Fruit fly (Drosophila melanogaster) whole organism, embryonic: Measurements from ENCODE around the gene Eip63F-1.

ENCODE experiments used
- B-H1 ChIP-seq: fragments of 200-800 bp; sonication (Bioruptor generic); IDR thresholded peaks from 3 replicates; pipeline ENCODE4 v1.3.6; 2022; ENCODE audit warnings: missing biosample characterization, missing genetic modification characterization
- B-H2 ChIP-seq: fragments of 200-800 bp; sonication (Bioruptor generic); optimal IDR thresholded peaks from 2 replicates; lab custom pipeline; 2018; ENCODE audit warnings: missing biosample characterization, mild to moderate bottlenecking, missing genetic modification characterization
- Bteb2 ChIP-seq: fragments of 200-800 bp; sonication (Bioruptor generic); optimal IDR thresholded peaks from 2 replicates; lab custom pipeline; 2016; ENCODE audit warnings: missing biosample characterization, missing genetic modification characterization
- C15 ChIP-seq: fragments of 200-800 bp; sonication (Bioruptor generic); IDR thresholded peaks from 3 replicates; pipeline ENCODE4 v1.3.6; 2022; ENCODE audit warnings: missing biosample characterization, missing genetic modification characterization
- CG10431 ChIP-seq: fragments of 200-800 bp; sonication (Bioruptor generic); optimal IDR thresholded peaks from 3 replicates; lab custom pipeline; 2018; ENCODE audit warnings: missing biosample characterization, mild to moderate bottlenecking, missing genetic modification characterization
- CG11398 ChIP-seq: fragments of 200-800 bp; sonication (Bioruptor generic); optimal IDR thresholded peaks from 2 replicates; lab custom pipeline; 2016; ENCODE audit warnings: missing biosample characterization, missing genetic modification characterization
- CG11504 ChIP-seq: fragments of 200-800 bp; sonication (Bioruptor generic); optimal IDR thresholded peaks from 3 replicates; lab custom pipeline; 2019; ENCODE audit warnings: missing biosample characterization, mild to moderate bottlenecking, missing genetic modification characterization, moderate library complexity
- CG12155 ChIP-seq: fragments of 200-800 bp; sonication (Bioruptor generic); optimal IDR thresholded peaks from 3 replicates; lab custom pipeline; 2016; ENCODE audit warnings: missing biosample characterization, missing genetic modification characterization
- CG12391 ChIP-seq: fragments of 200-800 bp; sonication (Bioruptor generic); optimal IDR thresholded peaks from 3 replicates; lab custom pipeline; 2018; ENCODE audit warnings: missing biosample characterization, mild to moderate bottlenecking, missing genetic modification characterization, moderate library complexity
- CG14014 ChIP-seq: fragments of 200-800 bp; sonication (Bioruptor generic); IDR thresholded peaks from 2 replicates; pipeline ENCODE4 v1.3.6; 2022; ENCODE audit warnings: missing biosample characterization, missing genetic modification characterization
- CG15601 ChIP-seq: fragments of 200-800 bp; sonication (Bioruptor generic); optimal IDR thresholded peaks from 3 replicates; lab custom pipeline; 2019; ENCODE audit warnings: missing biosample characterization, mild to moderate bottlenecking, missing genetic modification characterization, moderate library complexity
- CG17385 ChIP-seq: fragments of 200-800 bp; sonication (Bioruptor generic); optimal IDR thresholded peaks from 3 replicates; lab custom pipeline; 2018; ENCODE audit warnings: missing biosample characterization, mild to moderate bottlenecking, missing genetic modification characterization
- CG2116 ChIP-seq: fragments of 200-800 bp; sonication (Bioruptor generic); optimal IDR thresholded peaks from 3 replicates; lab custom pipeline; 2018; ENCODE audit warnings: missing biosample characterization, mild to moderate bottlenecking, missing genetic modification characterization
- CG3163 ChIP-seq: fragments of 200-800 bp; sonication (Bioruptor generic); optimal IDR thresholded peaks from 3 replicates; lab custom pipeline; 2016; ENCODE audit warnings: missing biosample characterization, missing genetic modification characterization
- CG3847 ChIP-seq: fragments of 200-800 bp; sonication (Bioruptor generic); IDR thresholded peaks from 2 replicates; pipeline ENCODE4 v1.3.6; 2022; ENCODE audit warnings: missing biosample characterization, missing genetic modification characterization
- CG6765 ChIP-seq: fragments of 200-800 bp; sonication (Bioruptor generic); optimal IDR thresholded peaks from 3 replicates; lab custom pipeline; 2017; ENCODE audit warnings: missing biosample characterization, mild to moderate bottlenecking, missing genetic modification characterization
- CG7357 ChIP-seq: fragments of 200-800 bp; sonication (Bioruptor generic); IDR thresholded peaks from 3 replicates; pipeline ENCODE4 v1.3.6; 2022; ENCODE audit warnings: missing biosample characterization, missing genetic modification characterization
- CG7745 ChIP-seq: fragments of 200-800 bp; sonication (Bioruptor generic); optimal IDR thresholded peaks from 2 replicates; lab custom pipeline; 2018; ENCODE audit warnings: missing biosample characterization, mild to moderate bottlenecking, missing genetic modification characterization, moderate library complexity
- CG9876 ChIP-seq: fragments of 200-800 bp; sonication (Bioruptor generic); optimal IDR thresholded peaks from 2 replicates; lab custom pipeline; 2016; ENCODE audit warnings: missing biosample characterization, missing genetic modification characterization
- Dbx ChIP-seq: fragments of 200-800 bp; sonication (Bioruptor generic); IDR thresholded peaks from 3 replicates; pipeline ENCODE4 v1.3.6; 2022; ENCODE audit warnings: missing biosample characterization, missing genetic modification characterization
- Doc3 ChIP-seq: fragments of 200-800 bp; sonication (Bioruptor generic); IDR thresholded peaks from 3 replicates; pipeline ENCODE4 v1.3.6; 2022; ENCODE audit warnings: missing biosample characterization, missing genetic modification characterization; ENCODE audit not compliant: partially characterized antibody
- Dp ChIP-seq: fragments of 200-800 bp; sonication (Bioruptor generic); optimal IDR thresholded peaks from 2 replicates; lab custom pipeline; 2018; ENCODE audit warnings: missing biosample characterization, mild to moderate bottlenecking, missing genetic modification characterization, moderate library complexity
- Elba2 ChIP-seq: fragments of 200-800 bp; sonication (Bioruptor generic); optimal IDR thresholded peaks from 3 replicates; lab custom pipeline; 2016; ENCODE audit warnings: missing biosample characterization, missing genetic modification characterization
- Fer2 ChIP-seq: fragments of 200-800 bp; sonication (Bioruptor generic); optimal IDR thresholded peaks from 2 replicates; lab custom pipeline; 2018; ENCODE audit warnings: missing biosample characterization, mild to moderate bottlenecking, missing genetic modification characterization, moderate library complexity
- HLH3B ChIP-seq: fragments of 200-800 bp; sonication (Bioruptor generic); IDR thresholded peaks from 2 replicates; pipeline ENCODE4 v1.3.6; 2022; ENCODE audit warnings: missing biosample characterization, missing genetic modification characterization
- HmgD ChIP-seq: fragments of 200-800 bp; sonication (Bioruptor generic); optimal IDR thresholded peaks from 3 replicates; lab custom pipeline; 2016; ENCODE audit warnings: missing biosample characterization, missing genetic modification characterization
- HmgZ ChIP-seq: fragments of 200-800 bp; sonication (Bioruptor generic); optimal IDR thresholded peaks from 2 replicates; lab custom pipeline; 2018; ENCODE audit warnings: missing biosample characterization, mild to moderate bottlenecking, missing genetic modification characterization
- Hsf ChIP-seq: fragments of 200-800 bp; sonication (Bioruptor generic); optimal IDR thresholded peaks from 3 replicates; lab custom pipeline; 2016; ENCODE audit warnings: missing biosample characterization, missing genetic modification characterization
- Lim3 ChIP-seq: fragments of 200-800 bp; sonication (Bioruptor generic); IDR thresholded peaks from 2 replicates; pipeline ENCODE4 v1.3.6; 2022; ENCODE audit warnings: missing biosample characterization, missing genetic modification characterization
- Myb ChIP-seq: fragments of 200-800 bp; sonication (Bioruptor generic); optimal IDR thresholded peaks from 2 replicates; lab custom pipeline; 2016; ENCODE audit warnings: missing biosample characterization, missing genetic modification characterization
- NfI ChIP-seq: fragments of 200-800 bp; sonication (Bioruptor generic); optimal IDR thresholded peaks from 3 replicates; lab custom pipeline; 2018; ENCODE audit warnings: missing biosample characterization, mild to moderate bottlenecking, missing genetic modification characterization, moderate library complexity
- Ravus ChIP-seq: fragments of 200-800 bp; sonication (Bioruptor generic); IDR thresholded peaks from 2 replicates; pipeline ENCODE4 v1.3.6; 2022; ENCODE audit warnings: missing biosample characterization, missing genetic modification characterization
- Scr ChIP-seq: fragments of 200-800 bp; sonication (Bioruptor generic); IDR thresholded peaks from 2 replicates; pipeline ENCODE4 v1.3.6; 2022; ENCODE audit warnings: missing biosample characterization, missing genetic modification characterization; ENCODE audit not compliant: partially characterized antibody
- Sry-δ ChIP-seq: fragments of 200-800 bp; sonication (Bioruptor generic); optimal IDR thresholded peaks from 2 replicates; lab custom pipeline; 2016; ENCODE audit warnings: missing biosample characterization, missing genetic modification characterization
- Vsx1 ChIP-seq: fragments of 200-800 bp; sonication (Bioruptor generic); optimal IDR thresholded peaks from 2 replicates; lab custom pipeline; 2017; ENCODE audit warnings: missing biosample characterization, mild to moderate bottlenecking, missing genetic modification characterization, missing genetic modification reagents
- amos ChIP-seq: fragments of 200-800 bp; sonication (Bioruptor generic); IDR thresholded peaks from 2 replicates; pipeline ENCODE4 v1.3.6; 2022; ENCODE audit warnings: missing biosample characterization, missing genetic modification characterization; ENCODE audit not compliant: partially characterized antibody
- cad ChIP-seq: fragments of >200 bp; optimal IDR thresholded peaks from 2 replicates; lab custom pipeline; 2017; ENCODE audit warnings: missing biosample characterization, missing genetic modification characterization
- ci ChIP-seq: fragments of 200-800 bp; sonication (Bioruptor generic); IDR thresholded peaks from 3 replicates; pipeline ENCODE4 v1.3.6; 2022; ENCODE audit warnings: missing biosample characterization, missing genetic modification characterization
- exex ChIP-seq: fragments of 200-800 bp; sonication (Bioruptor generic); optimal IDR thresholded peaks from 4 replicates; lab custom pipeline; 2018; ENCODE audit warnings: missing biosample characterization, mild to moderate bottlenecking, missing genetic modification characterization, moderate library complexity
- grn ChIP-seq: fragments of 200-800 bp; sonication (Bioruptor generic); optimal IDR thresholded peaks from 3 replicates; lab custom pipeline; 2017; ENCODE audit warnings: missing biosample characterization, missing genetic modification characterization
- hkb ChIP-seq, 2 experiments: fragments of 200-800 bp in 1 of 2; fragments of >200 bp in 1 of 2; sonication (Bioruptor generic) in 1 of 2; IDR thresholded peaks in 1 of 2; optimal IDR thresholded peaks in 1 of 2; 2 replicates each; pipeline versions ENCODE4 v1.3.6 to Lab custom; 2017 to 2022; ENCODE audit warnings: missing biosample characterization in 1 of 2, missing genetic modification characterization in 1 of 2
- ken ChIP-seq: fragments of 200-800 bp; sonication (Bioruptor generic); IDR thresholded peaks from 3 replicates; pipeline ENCODE4 v1.3.6; 2022; ENCODE audit warnings: missing biosample characterization, missing genetic modification characterization
- knrl ChIP-seq: fragments of 200-800 bp; sonication (Bioruptor generic); IDR thresholded peaks from 3 replicates; pipeline ENCODE4 v1.3.6; 2022; ENCODE audit warnings: missing biosample characterization, missing genetic modification characterization; ENCODE audit not compliant: partially characterized antibody
- oc ChIP-seq: fragments of 200-800 bp; sonication (Bioruptor generic); optimal IDR thresholded peaks from 2 replicates; lab custom pipeline; 2018; ENCODE audit warnings: missing biosample characterization, mild to moderate bottlenecking, missing genetic modification characterization, moderate library complexity
- peb ChIP-seq: fragments of 200-800 bp; sonication (Bioruptor generic); IDR thresholded peaks from 2 replicates; pipeline ENCODE4 v1.3.6; 2022; ENCODE audit warnings: missing biosample characterization, missing genetic modification characterization
- ro ChIP-seq: fragments of 200-800 bp; sonication (Bioruptor generic); IDR thresholded peaks from 2 replicates; pipeline ENCODE4 v1.3.6; 2022; ENCODE audit warnings: missing biosample characterization, missing genetic modification characterization
- sc ChIP-seq, 3 experiments: fragments of >200 bp in 2 of 3; fragments of 200-800 bp in 1 of 3; sonication (Bioruptor generic) in 1 of 3; optimal IDR thresholded peaks; 2 replicates in 2 of 3; 3 replicates in 1 of 3; lab custom pipeline; 2017; ENCODE audit warnings: mild to moderate bottlenecking in 1 of 3, missing biosample characterization in 1 of 3, missing genetic modification characterization in 1 of 3, missing genetic modification reagents in 1 of 3
- so ChIP-seq: fragments of 200-800 bp; sonication (Bioruptor generic); IDR thresholded peaks from 3 replicates; pipeline ENCODE4 v1.3.6; 2022; ENCODE audit warnings: missing biosample characterization, missing genetic modification characterization
- trem ChIP-seq: fragments of 200-800 bp; optimal IDR thresholded peaks from 3 replicates; lab custom pipeline; 2019; ENCODE audit warnings: missing biosample characterization, mild to moderate bottlenecking, missing genetic modification characterization, moderate library complexity
- vvl ChIP-seq: fragments of 200-800 bp; sonication (Bioruptor generic); IDR thresholded peaks from 2 replicates; pipeline ENCODE4 v1.3.6; 2022; ENCODE audit warnings: missing biosample characterization, missing genetic modification characterization
- z ChIP-seq: fragments of 200-800 bp; sonication (Bioruptor generic); IDR thresholded peaks from 3 replicates; pipeline ENCODE4 v1.3.6; 2022; ENCODE audit warnings: missing biosample characterization, missing genetic modification characterization

Eip63F-1 gene

DNA sequence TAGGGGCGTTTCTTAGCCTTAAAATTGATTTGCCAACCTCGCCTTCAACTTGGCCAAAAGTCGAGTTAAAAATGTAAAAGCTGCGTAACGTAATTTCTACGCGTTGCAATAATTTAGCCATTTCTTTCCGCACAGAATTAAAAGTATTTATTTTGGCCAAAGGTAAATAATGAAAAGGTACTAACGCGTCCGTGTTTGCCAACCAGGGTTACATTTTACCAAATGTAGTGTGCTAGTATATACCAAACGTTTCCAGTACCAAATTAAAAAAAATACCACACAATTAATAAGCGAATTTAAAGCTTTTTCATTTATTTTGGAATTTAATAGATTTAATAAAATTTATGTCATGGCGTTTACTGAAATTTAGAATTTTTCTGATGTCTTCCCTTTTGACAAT is 36.4 kb downstream of the Eip63F-1 start, which contains the start of gene Ccz1 (continued):
- peak; percentile 58 for TF ChIP-seq CG12391 (tag; lab: Kevin White, UChicago)
- TF ChIP-seq Fer2 = peak; percentile 25
- no peak for TF ChIP-seq B-H1 (GFP tag; lab: Robert Waterston, UW)
- no peak for TF ChIP-seq hkb (optimal IDR thresholded peaks at IDR 0.05; lab: Kevin White, UChicago)
- no peak for TF ChIP-seq hkb (GFP tag; IDR thresholded peaks at IDR 0.05; lab: Robert Waterston, UW)
- no peak for TF ChIP-seq Ravus (GFP tag; lab: Robert Waterston, UW)
- no peak for TF ChIP-seq Doc3 (GFP tag; lab: Robert Waterston, UW)
- peak; percentile 59 for TF ChIP-seq CG17385
- peak; percentile 95 for TF ChIP-seq CG2116 (GFP tag; lab: Kevin White, UChicago)
- no peak for TF ChIP-seq z
- no peak for TF ChIP-seq vvl (GFP tag; lab: Robert Waterston, UW)
- no peak for TF ChIP-seq C15 (GFP tag; lab: Robert Waterston, UW)
- TF ChIP-seq CG11504 (tag; lab: Kevin White, UChicago) = peak; percentile 54
- peak; percentile 65 for TF ChIP-seq NfI (GFP tag; lab: Kevin White, UChicago)
- peak; percentile 66 for TF ChIP-seq CG9876
- peak; percentile 52 for TF ChIP-seq grn
- TF ChIP-seq CG14014 (GFP tag; lab: Robert Waterston, UW) = no peak
- no peak for TF ChIP-seq peb
- no peak for TF ChIP-seq CG3847 (GFP tag; lab: Robert Waterston, UW)
- peak; percentile 30 for TF ChIP-seq Vsx1 (GFP tag; lab: Kevin White, UChicago)
- peak; percentile 25 for TF ChIP-seq CG6765 (GFP tag; lab: Kevin White, UChicago)
- TF ChIP-seq HLH3B (GFP tag; lab: Robert Waterston, UW) = no peak
- peak; percentile 63 for TF ChIP-seq Hsf (GFP tag; lab: Kevin White, UChicago)
- peak; percentile 41 for TF ChIP-seq Dp (GFP tag; lab: Kevin White, UChicago)
- TF ChIP-seq CG3163 (GFP tag; lab: Kevin White, UChicago) = peak; percentile 57
- TF ChIP-seq CG7745 (tag; lab: Kevin White, UChicago) = no peak
- TF ChIP-seq ro (GFP tag; lab: Robert Waterston, UW) = no peak
- TF ChIP-seq HmgZ = peak; percentile 79
- peak; percentile 58 for TF ChIP-seq trem (tag; lab: Kevin White, UChicago)
- TF ChIP-seq Elba2 (GFP tag; lab: Kevin White, UChicago) = no peak
- 0 out of 3 replicates have a peak, but pooled peaks have one; percentile 12 for TF ChIP-seq CG7357 (GFP tag; lab: Robert Waterston, UW)
- TF ChIP-seq HmgD (GFP tag; lab: Kevin White, UChicago) = peak; percentile 64
- no peak for TF ChIP-seq Scr (GFP tag; lab: Robert Waterston, UW)
- TF ChIP-seq ken (GFP tag; lab: Robert Waterston, UW) = no peak
- peak; percentile 52 for TF ChIP-seq Bteb2 (GFP tag; lab: Kevin White, UChicago)
- no peak for TF ChIP-seq amos
- peak; percentile 81 for TF ChIP-seq CG11398 (GFP tag; lab: Kevin White, UChicago)
- TF ChIP-seq Dbx (GFP tag; lab: Robert Waterston, UW) = no peak
- peak; percentile 52 for TF ChIP-seq Sry-δ (GFP tag; lab: Kevin White, UChicago)
- TF ChIP-seq CG12155 (GFP tag; lab: Kevin White, UChicago) = peak; percentile 48
- TF ChIP-seq oc (tag; lab: Kevin White, UChicago) = peak; percentile 57
- peak; percentile 76 for TF ChIP-seq CG15601 (tag; lab: Kevin White, UChicago)
- TF ChIP-seq knrl (GFP tag; lab: Robert Waterston, UW) = no peak
- no peak for TF ChIP-seq ci (GFP tag; lab: Robert Waterston, UW)
- no peak for TF ChIP-seq cad (GFP tag; lab: Kevin White, UChicago)
- no peak for TF ChIP-seq so
- peak; percentile 76 for TF ChIP-seq B-H2
- no peak for TF ChIP-seq Lim3
- TF ChIP-seq exex (tag; lab: Kevin White, UChicago) = no peak
- TF ChIP-seq CG10431 (GFP tag; lab: Kevin White, UChicago) = peak; percentile 38
- TF ChIP-seq sc (optimal IDR thresholded peaks at IDR 0.05; lab: Kevin White, UChicago) = no peak
- TF ChIP-seq sc (GFP tag; optimal IDR thresholded peaks at IDR 0.05; lab: Kevin White, UChicago) = peak; percentile 59
- peak; percentile 53 for TF ChIP-seq Myb (GFP tag; lab: Kevin White, UChicago)
